Fruit fly (Drosophila melanogaster): ENCODE results near the gene Kaz1-ORFB.

DNA sequence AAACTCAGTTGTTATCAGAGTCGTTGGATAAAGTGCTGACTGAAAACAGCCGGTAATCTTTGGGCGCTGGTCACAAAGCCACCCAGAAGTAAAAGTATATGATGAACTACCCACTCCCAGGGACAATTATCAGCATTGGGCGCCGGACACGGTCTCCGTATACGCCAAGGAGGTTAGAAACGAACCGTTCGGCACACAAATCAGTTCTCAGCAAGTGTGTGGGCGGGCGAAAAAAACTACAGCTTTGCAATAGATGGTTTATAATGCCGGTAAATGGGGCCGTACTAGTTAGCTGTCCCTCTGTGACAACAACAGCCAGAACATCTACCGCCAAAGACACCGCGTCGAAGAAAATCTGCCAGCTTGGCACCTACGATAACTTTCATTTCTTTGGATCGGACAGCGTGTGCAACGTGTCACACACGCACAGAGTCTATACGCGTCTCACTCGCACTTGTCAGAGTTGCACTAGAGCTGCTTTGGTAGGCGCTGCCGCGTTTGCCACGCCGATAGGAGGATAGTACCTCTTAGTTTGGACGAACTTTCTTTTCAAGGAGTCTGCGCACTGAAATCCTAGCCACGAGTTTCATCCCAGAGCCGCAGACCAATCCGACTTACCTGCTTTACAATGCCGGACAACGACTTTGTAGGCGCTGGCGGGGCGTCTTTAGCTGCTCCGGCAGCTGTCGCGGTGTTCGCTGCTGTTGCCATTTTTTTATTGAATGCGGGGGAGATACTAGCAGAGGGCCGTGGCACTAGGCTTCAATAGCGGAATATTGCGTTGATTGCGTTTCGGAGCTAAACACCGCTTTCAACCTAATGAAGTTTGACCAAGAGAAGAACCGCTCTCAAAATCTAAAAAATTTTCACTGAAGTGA, 47.3 kb downstream of the Kaz1-ORFB start:
- TF ChIP-seq h (GFP tag; optimal IDR thresholded peaks at IDR 0.05) (no peak), ey (GFP tag; optimal IDR thresholded peaks at IDR 0.05) (no peak), rgr (GFP tag; optimal IDR thresholded peaks at IDR 0.05) (no peak), Abd-B (GFP tag; optimal IDR thresholded peaks at IDR 0.05) (no peak), br (GFP tag; optimal IDR thresholded peaks at IDR 0.05) (no peak), lola (GFP tag; optimal IDR thresholded peaks at IDR 0.05) (no peak), Hnf4 (GFP tag; optimal IDR thresholded peaks at IDR 0.05) (no peak), fru (GFP tag; optimal IDR thresholded peaks at IDR 0.05) (no peak), usp (GFP tag; optimal IDR thresholded peaks at IDR 0.05) (no peak)

Measured in whole organism, wandering third instar larva.